Worm (Caenorhabditis elegans) whole organism, L4 larva: ENCODE data around the gene vps-2.

Source experiments
- F37D6.2 ChIP-seq: sonication (generic microtip); optimal IDR thresholded peaks from 2 replicates; lab custom pipeline; 2016; ENCODE audit warnings: mild to moderate bottlenecking, missing genetic modification characterization, missing compliant biosample characterization
- T26A8.4 ChIP-seq: fragments of 200-800 bp; sonication (Bioruptor generic); IDR thresholded peaks from 2 replicates; pipeline ENCODE4 v1.3.6; 2022; ENCODE audit warnings: missing genetic modification characterization, missing compliant biosample characterization
- Y5F2A.4 ChIP-seq: fragments of 200-800 bp; sonication (Bioruptor generic); optimal IDR thresholded peaks from 2 replicates; lab custom pipeline; 2018; ENCODE audit warnings: mild to moderate bottlenecking, missing genetic modification characterization, missing compliant biosample characterization
- ZK337.2 ChIP-seq: fragments of 200-800 bp; sonication (Bioruptor generic); IDR thresholded peaks from 2 replicates; pipeline ENCODE4 v1.3.6; 2022; ENCODE audit warnings: missing genetic modification reagents, missing genetic modification characterization, missing compliant biosample characterization
- aha-1 ChIP-seq: fragments of 150-350 bp; peaks from one replicate; lab custom pipeline; 2014; ENCODE audit warnings: missing biosample characterization, missing genetic modification characterization
- aly-2 ChIP-seq: sonication (generic microtip); optimal IDR thresholded peaks from 2 replicates; lab custom pipeline; 2018; ENCODE audit warnings: missing biosample characterization, missing genetic modification characterization
- ama-1 ChIP-seq: fragments of 150-350 bp; optimal IDR thresholded peaks from 2 replicates; lab custom pipeline; 2014; ENCODE audit warnings: inconsistent platforms, mixed read lengths
- attf-4 ChIP-seq: sonication (generic microtip); optimal IDR thresholded peaks from 3 replicates; lab custom pipeline; 2017; ENCODE audit warnings: missing biosample characterization, missing genetic modification characterization
- ceh-20 ChIP-seq: fragments of 200-800 bp; sonication (Bioruptor generic); IDR thresholded peaks from 2 replicates; pipeline ENCODE4 v1.3.6; 2022; ENCODE audit warnings: missing genetic modification reagents, missing genetic modification characterization, missing compliant biosample characterization
- ceh-32 ChIP-seq: sonication (generic microtip); optimal IDR thresholded peaks from 2 replicates; lab custom pipeline; 2016; ENCODE audit warnings: mild to moderate bottlenecking, missing genetic modification characterization, missing compliant biosample characterization; ENCODE audit not compliant: poor library complexity
- ceh-44 ChIP-seq: fragments of 200-800 bp; sonication (Bioruptor generic); IDR thresholded peaks from 2 replicates; pipeline ENCODE4 v1.3.6; 2022; ENCODE audit warnings: missing genetic modification reagents, missing genetic modification characterization, missing compliant biosample characterization
- ceh-82 ChIP-seq: sonication (generic microtip); optimal IDR thresholded peaks from 2 replicates; lab custom pipeline; 2017; ENCODE audit warnings: missing biosample characterization, missing genetic modification characterization
- ctbp-1 ChIP-seq: fragments of 200-800 bp; sonication (Bioruptor generic); IDR thresholded peaks from 2 replicates; pipeline ENCODE4 v1.3.6; 2022; ENCODE audit warnings: missing genetic modification reagents, missing genetic modification characterization, missing compliant biosample characterization
- daf-16 ChIP-seq, 3 experiments: sonication (generic microtip); optimal IDR thresholded peaks; 2 replicates each; lab custom pipeline; 2016 to 2017; ENCODE audit warnings: missing genetic modification characterization in 3 of 3, missing genetic modification reagents in 3 of 3, mild to moderate bottlenecking in 2 of 3, missing compliant biosample characterization in 2 of 3, missing biosample characterization in 1 of 3, moderate library complexity in 1 of 3
- daf-19 ChIP-seq: fragments of 200-800 bp; sonication (Bioruptor generic); conservative IDR thresholded peaks from 2 replicates; pipeline ENCODE4 v1.3.6; 2022; ENCODE audit warnings: missing genetic modification characterization, missing compliant biosample characterization
- dmd-8 ChIP-seq: fragments of 200-800 bp; sonication (Bioruptor generic); IDR thresholded peaks from 2 replicates; pipeline ENCODE4 v1.3.6; 2022; ENCODE audit warnings: missing genetic modification characterization, missing compliant biosample characterization
- dmd-9 ChIP-seq: fragments of 200-800 bp; sonication (Bioruptor generic); IDR thresholded peaks from 2 replicates; pipeline ENCODE4 v1.3.6; 2022; ENCODE audit warnings: missing genetic modification reagents, missing genetic modification characterization, missing compliant biosample characterization
- dpl-1 ChIP-seq: fragments of 150-350 bp; optimal IDR thresholded peaks from 2 replicates; lab custom pipeline; 2014; ENCODE audit warnings: missing biosample characterization, missing genetic modification reagents, missing genetic modification characterization
- egl-27 ChIP-seq: sonication (generic microtip); optimal IDR thresholded peaks from 3 replicates; lab custom pipeline; 2017; ENCODE audit warnings: missing biosample characterization, missing genetic modification reagents, missing genetic modification characterization
- egl-43 ChIP-seq: fragments of 200-800 bp; sonication (Bioruptor generic); IDR thresholded peaks from 2 replicates; pipeline ENCODE4 v1.3.6; 2022; ENCODE audit warnings: missing genetic modification reagents, missing genetic modification characterization, missing compliant biosample characterization
- fos-1 ChIP-seq: fragments of 150-350 bp; optimal IDR thresholded peaks from 2 replicates; lab custom pipeline; 2014; ENCODE audit warnings: missing biosample characterization, missing genetic modification characterization
- hlh-30 ChIP-seq: sonication (generic microtip); optimal IDR thresholded peaks from 2 replicates; lab custom pipeline; 2017; ENCODE audit warnings: antibody characterized with exemption, mild to moderate bottlenecking, missing genetic modification characterization, missing compliant biosample characterization; ENCODE audit not compliant: insufficient read depth
- lim-7 ChIP-seq: fragments of 200-800 bp; sonication (Bioruptor generic); IDR thresholded peaks from 2 replicates; pipeline ENCODE4 v1.3.6; 2022; ENCODE audit warnings: missing genetic modification characterization, missing compliant biosample characterization
- lin-39 ChIP-seq: fragments of 150-350 bp; optimal IDR thresholded peaks from 2 replicates; lab custom pipeline; 2014; ENCODE audit warnings: missing biosample characterization, missing genetic modification reagents, missing genetic modification characterization
- nhr-25 ChIP-seq: sonication (generic microtip); optimal IDR thresholded peaks from 2 replicates; lab custom pipeline; 2017; ENCODE audit warnings: missing genetic modification characterization, mild to moderate bottlenecking, missing compliant biosample characterization, antibody characterized with exemption, moderate library complexity, borderline replicate concordance; ENCODE audit not compliant: insufficient read depth
- nhr-28 ChIP-seq: fragments of 150-350 bp; optimal IDR thresholded peaks from 2 replicates; lab custom pipeline; 2014; ENCODE audit warnings: missing biosample characterization, missing genetic modification characterization
- nhr-41 ChIP-seq: fragments of 200-800 bp; sonication (Bioruptor generic); IDR thresholded peaks from 2 replicates; pipeline ENCODE4 v1.3.6; 2022; ENCODE audit warnings: missing genetic modification reagents, missing genetic modification characterization, missing compliant biosample characterization
- nhr-48 ChIP-seq: sonication (generic microtip); optimal IDR thresholded peaks from 2 replicates; lab custom pipeline; 2016; ENCODE audit warnings: mild to moderate bottlenecking, missing genetic modification characterization, missing compliant biosample characterization
- pha-4 ChIP-seq, 2 experiments: fragments of 150-350 bp in 1 of 2; fragments of 200-800 bp in 1 of 2; sonication (Bioruptor generic) in 1 of 2; IDR thresholded peaks in 1 of 2; optimal IDR thresholded peaks in 1 of 2; 2 replicates each; pipeline versions ENCODE4 v1.3.6 to Lab custom; 2014 to 2022; ENCODE audit warnings: missing genetic modification characterization in 2 of 2, missing genetic modification reagents in 2 of 2, missing biosample characterization in 1 of 2, missing compliant biosample characterization in 1 of 2
- php-3 ChIP-seq: fragments of 200-800 bp; sonication (Bioruptor generic); IDR thresholded peaks from 2 replicates; pipeline ENCODE4 v1.3.6; 2022; ENCODE audit warnings: missing genetic modification reagents, missing genetic modification characterization, missing compliant biosample characterization
- pqm-1 ChIP-seq: sonication (generic microtip); optimal IDR thresholded peaks from 2 replicates; lab custom pipeline; 2017; ENCODE audit warnings: missing biosample characterization, missing genetic modification characterization
- saeg-2 ChIP-seq: fragments of 200-800 bp; sonication (Bioruptor generic); IDR thresholded peaks from 2 replicates; pipeline ENCODE4 v1.3.6; 2022; ENCODE audit warnings: missing genetic modification reagents, missing genetic modification characterization, missing compliant biosample characterization
- sdz-12 ChIP-seq: fragments of 200-800 bp; sonication (Bioruptor generic); optimal IDR thresholded peaks from 2 replicates; lab custom pipeline; 2018; ENCODE audit warnings: mild to moderate bottlenecking, missing genetic modification characterization, missing compliant biosample characterization
- set-16 ChIP-seq: fragments of 200-800 bp; sonication (Bioruptor generic); IDR thresholded peaks from 2 replicates; pipeline ENCODE4 v1.3.6; 2022; ENCODE audit warnings: missing genetic modification reagents, missing genetic modification characterization, missing compliant biosample characterization
- snpc-4 ChIP-seq: fragments of 150-350 bp; optimal IDR thresholded peaks from 2 replicates; lab custom pipeline; 2014; ENCODE audit warnings: missing biosample characterization, missing genetic modification characterization
- spr-3 ChIP-seq: fragments of 200-800 bp; sonication (Bioruptor generic); optimal IDR thresholded peaks from 2 replicates; lab custom pipeline; 2018; ENCODE audit warnings: mild to moderate bottlenecking, missing genetic modification characterization, missing compliant biosample characterization
- tag-97 ChIP-seq: fragments of 200-800 bp; sonication (Bioruptor generic); IDR thresholded peaks from 2 replicates; pipeline ENCODE4 v1.3.6; 2022; ENCODE audit warnings: missing genetic modification characterization, missing compliant biosample characterization
- tra-1 ChIP-seq: fragments of 200-800 bp; sonication (Bioruptor generic); IDR thresholded peaks from 2 replicates; pipeline ENCODE4 v1.3.6; 2022; ENCODE audit warnings: missing genetic modification reagents, missing genetic modification characterization, missing compliant biosample characterization
- unc-39 ChIP-seq: sonication (generic microtip); optimal IDR thresholded peaks from 2 replicates; lab custom pipeline; 2017; ENCODE audit warnings: missing biosample characterization, missing genetic modification characterization
- unc-62 ChIP-seq, 3 experiments: fragments of 150-350 bp in 1 of 3; sonication (generic microtip); optimal IDR thresholded peaks in 2 of 3; peaks in 1 of 3; 1 replicate in 1 of 3; 2 replicates in 2 of 3; lab custom pipeline; 2014 to 2017; ENCODE audit warnings: missing biosample characterization in 3 of 3, missing genetic modification characterization in 3 of 3, missing genetic modification reagents in 3 of 3, missing genotype in 1 of 3
- zag-1 ChIP-seq: fragments of 150-350 bp; optimal IDR thresholded peaks from 2 replicates; lab custom pipeline; 2014; ENCODE audit warnings: missing biosample characterization, missing genetic modification characterization
- zfp-2 ChIP-seq: sonication (generic microtip); optimal IDR thresholded peaks from 2 replicates; lab custom pipeline; 2016; ENCODE audit warnings: mild to moderate bottlenecking, missing genetic modification characterization, missing compliant biosample characterization
- zip-11 ChIP-seq: fragments of 200-800 bp; sonication (Bioruptor generic); IDR thresholded peaks from 2 replicates; pipeline ENCODE4 v1.3.6; 2022; ENCODE audit warnings: missing genetic modification characterization, missing compliant biosample characterization
- zip-2 ChIP-seq: fragments of 150-350 bp; optimal IDR thresholded peaks from 2 replicates; lab custom pipeline; 2014; ENCODE audit warnings: missing biosample characterization, missing genetic modification characterization
- ztf-7 ChIP-seq: fragments of 150-350 bp; optimal IDR thresholded peaks from 2 replicates; lab custom pipeline; 2014; ENCODE audit warnings: missing biosample characterization, missing genetic modification characterization

vps-2 gene

DNA sequence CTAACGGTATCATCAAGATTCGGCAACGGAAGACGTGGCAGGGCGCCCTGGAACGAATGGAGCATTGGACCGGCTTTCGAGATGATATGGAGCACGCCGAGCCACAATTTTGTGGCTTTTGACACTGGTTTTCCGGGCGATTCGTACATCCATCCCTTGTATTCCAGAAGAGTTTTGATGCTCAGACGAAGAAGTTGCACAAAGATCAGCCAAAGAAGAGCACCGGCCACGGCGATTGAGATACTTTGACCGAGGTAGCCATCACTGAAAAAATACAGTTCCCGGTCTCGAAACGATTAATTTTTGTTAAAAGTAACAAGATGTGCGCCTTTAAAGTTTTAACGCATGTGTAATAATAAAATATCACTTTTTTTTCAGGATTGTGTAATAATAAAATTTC, 27.2 kb upstream of the vps-2 start (continued):
- TF ChIP-seq Y5F2A.4 (GFP tag; lab: Kevin White, UChicago) (peak; percentile 18), saeg-2 (GFP tag; lab: Robert Waterston, UW) (0 out of 2 replicates have a peak, but pooled peaks have one; percentile 31), dmd-9 (GFP tag; lab: Robert Waterston, UW) (0 out of 2 replicates have a peak, but pooled peaks have one; percentile 23), sdz-12 (GFP tag; lab: Kevin White, UChicago) (peak; percentile 77), zfp-2 (tag; lab: Kevin White, UChicago) (no peak), php-3 (GFP tag; lab: Robert Waterston, UW) (peak; percentile 56; the same call in 1 of the 2 replicates), ZK337.2 (no peak), F37D6.2 (tag; lab: Kevin White, UChicago) (no peak), lin-39 (tag; lab: Kevin White, UChicago) (no peak), ctbp-1 (no peak)

DNA sequence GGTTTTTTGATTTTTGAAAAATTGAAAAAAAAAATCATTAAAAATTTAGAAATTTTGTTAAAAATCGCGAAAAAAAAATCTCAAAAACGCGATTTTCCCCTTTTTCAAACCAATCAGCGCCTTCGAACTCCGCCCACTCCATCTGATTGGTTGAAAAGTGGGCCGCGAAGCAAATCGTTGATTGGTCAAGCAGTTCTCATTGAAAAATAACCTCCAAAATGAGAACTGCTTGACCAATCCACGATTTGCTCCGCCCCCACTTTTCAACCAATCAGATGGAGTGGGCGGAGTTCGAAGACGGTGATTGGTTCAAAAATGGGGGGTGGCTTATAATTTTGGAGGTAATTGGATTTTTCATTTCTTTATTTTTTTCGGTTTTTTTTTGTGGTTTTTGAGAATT, 22.4 kb upstream of the vps-2 start:
- TF ChIP-seq egl-27 (no peak), daf-19 (GFP tag; lab: Robert Waterston, UW) (no peak), ceh-20 (GFP tag; lab: Robert Waterston, UW) (no peak), attf-4 (tag; lab: Kevin White, UChicago) (no peak), fos-1 (tag; lab: Kevin White, UChicago) (no peak), pqm-1 (tag; lab: Kevin White, UChicago) (no peak)

DNA sequence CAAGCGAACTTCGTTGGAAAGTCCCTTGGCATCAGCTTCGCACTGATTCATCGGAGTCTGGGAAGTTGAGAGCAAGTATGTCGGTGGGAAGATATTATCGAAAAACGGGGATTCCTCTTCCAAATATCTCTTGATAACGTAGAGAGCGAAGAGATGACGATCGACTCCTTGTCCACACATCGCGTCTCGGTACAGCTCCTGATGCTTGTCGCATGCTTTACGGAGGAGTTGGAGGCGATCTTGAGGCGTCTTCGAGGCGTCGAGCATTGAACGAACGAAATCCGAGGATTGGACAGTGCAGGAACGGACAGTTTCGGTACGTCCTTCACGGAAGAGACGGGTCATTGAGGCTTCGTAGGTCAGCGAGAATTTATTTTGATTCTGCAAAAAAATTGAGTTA, 21.5 kb upstream of the vps-2 start:
- TF ChIP-seq spr-3 (GFP tag; lab: Kevin White, UChicago) (no peak), T26A8.4 (GFP tag; lab: Robert Waterston, UW) (peak; percentile 35; the same call in 1 of the 2 replicates), aha-1 (tag; lab: Kevin White, UChicago) (peak; percentile 12), egl-43 (peak; percentile 27; the same call in 1 of the 2 replicates), unc-62 (GFP tag; optimal IDR thresholded peaks at IDR 0.05 in 1 of 2; lab: Kevin White, UChicago) (no peak), unc-62 (tag; optimal IDR thresholded peaks at IDR 0.05; lab: Kevin White, UChicago) (no peak)

DNA sequence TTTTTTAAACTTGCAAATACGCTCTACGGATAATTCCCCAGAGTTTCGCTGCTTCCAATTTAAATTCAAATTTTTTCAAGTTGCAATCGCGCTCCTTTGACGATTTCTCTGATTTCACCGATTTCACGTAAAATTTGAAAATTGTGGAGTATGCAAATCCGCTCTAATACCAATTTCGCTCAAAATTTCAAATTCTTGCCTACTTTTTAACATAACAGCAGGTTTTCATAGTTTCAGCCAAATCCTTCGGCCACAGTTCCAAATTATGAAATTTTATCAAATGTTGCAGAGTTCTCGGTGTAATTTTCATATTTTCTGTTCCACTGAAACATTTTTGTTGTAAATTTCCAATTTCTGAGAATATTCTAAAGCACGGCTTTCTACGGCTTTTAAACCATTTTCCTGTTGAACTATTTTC, 19.8 kb upstream of the vps-2 start, which contains the start of gene alkb-7:
TSS of gene alkb-7 (minus strand) at position 323 of the 418 bp plus-strand sequence.
- TF ChIP-seq snpc-4 (no peak), hlh-30 (tag; lab: Kevin White, UChicago) (no peak), spr-3 (GFP tag; lab: Kevin White, UChicago) (peak; percentile 57), egl-27 (no peak), F37D6.2 (tag; lab: Kevin White, UChicago) (no peak), tra-1 (GFP tag; lab: Robert Waterston, UW) (no peak), aly-2 (tag; lab: Kevin White, UChicago) (no peak), unc-39 (tag; lab: Kevin White, UChicago) (no peak), nhr-48 (tag; lab: Kevin White, UChicago) (peak; percentile 42), zip-2 (tag; lab: Kevin White, UChicago) (no peak), daf-16 (GFP tag; optimal IDR thresholded peaks at IDR 0.05; lab: Kevin White, UChicago) (no peak), daf-16 (tag; optimal IDR thresholded peaks at IDR 0.05; lab: Kevin White, UChicago) (no peak), dmd-8 (GFP tag; lab: Robert Waterston, UW) (no peak), ama-1 (lab: Kevin White, UChicago) (peak; percentile 59), zag-1 (no peak), ceh-32 (tag; lab: Kevin White, UChicago) (no peak), php-3 (GFP tag; lab: Robert Waterston, UW) (0 out of 2 replicates have a peak, but pooled peaks have one; percentile 28), tag-97 (GFP tag; lab: Robert Waterston, UW) (no peak), zfp-2 (tag; lab: Kevin White, UChicago) (no peak), saeg-2 (GFP tag; lab: Robert Waterston, UW) (no peak), dpl-1 (GFP tag; lab: Kevin White, UChicago) (no peak), lim-7 (GFP tag; lab: Robert Waterston, UW) (no peak), nhr-25 (no peak), ceh-82 (tag; lab: Kevin White, UChicago) (no peak), ceh-44 (GFP tag; lab: Robert Waterston, UW) (no peak), pha-4 (GFP tag; IDR thresholded peaks at IDR 0.05; lab: Robert Waterston, UW) (0 out of 2 replicates have a peak, but pooled peaks have one; percentile 7), pha-4 (tag; optimal IDR thresholded peaks at IDR 0.05; lab: Kevin White, UChicago) (no peak), nhr-41 (GFP tag; lab: Robert Waterston, UW) (no peak), nhr-28 (no peak), ztf-7 (tag; lab: Kevin White, UChicago) (no peak), set-16 (GFP tag; lab: Robert Waterston, UW) (no peak), zip-11 (GFP tag; lab: Robert Waterston, UW) (no peak)
